Worm (Caenorhabditis elegans) whole organism, L1 larva: ENCODE results near the gene col-184.

Source experiments
- C34B4.2 ChIP-seq: sonication (generic microtip); optimal IDR thresholded peaks from 2 replicates; lab custom pipeline; 2017; ENCODE audit warnings: mild to moderate bottlenecking, missing genetic modification characterization, missing compliant biosample characterization
- F16B12.6 ChIP-seq: fragments of 150-350 bp; optimal IDR thresholded peaks from 2 replicates; lab custom pipeline; 2014; ENCODE audit warnings: missing biosample characterization, missing genetic modification characterization
- Y116A8C.19 ChIP-seq: sonication (generic microtip); optimal IDR thresholded peaks from 2 replicates; lab custom pipeline; 2016; ENCODE audit warnings: missing compliant biosample characterization, missing genetic modification characterization, borderline replicate concordance
- aha-1 ChIP-seq: fragments of 150-350 bp; optimal IDR thresholded peaks from 2 replicates; lab custom pipeline; 2014; ENCODE audit warnings: missing biosample characterization, missing genetic modification characterization
- alr-1 ChIP-seq: fragments of 200-800 bp; sonication (Bioruptor generic); optimal IDR thresholded peaks from 2 replicates; lab custom pipeline; 2018; ENCODE audit warnings: borderline replicate concordance, mild to moderate bottlenecking, missing genetic modification characterization, missing compliant biosample characterization
- aly-2 ChIP-seq: fragments of 150-350 bp; optimal IDR thresholded peaks from 2 replicates; lab custom pipeline; 2014; ENCODE audit warnings: missing biosample characterization, missing genetic modification characterization
- ceh-63 ChIP-seq: fragments of 200-800 bp; sonication (Bioruptor generic); optimal IDR thresholded peaks from 2 replicates; lab custom pipeline; 2018; ENCODE audit warnings: mild to moderate bottlenecking, missing genetic modification characterization, missing compliant biosample characterization
- ceh-82 ChIP-seq, 3 experiments: fragments of 150-350 bp in 1 of 3; sonication (generic microtip) in 2 of 3; optimal IDR thresholded peaks; 2 replicates each; lab custom pipeline; 2014 to 2017; ENCODE audit warnings: missing biosample characterization in 3 of 3, missing genetic modification characterization in 3 of 3
- ceh-88 ChIP-seq: fragments of 200-800 bp; sonication (Bioruptor generic); IDR thresholded peaks from 2 replicates; pipeline ENCODE4 v1.3.6; 2022; ENCODE audit warnings: missing genetic modification characterization, missing compliant biosample characterization
- ces-1 ChIP-seq: fragments of 150-350 bp; optimal IDR thresholded peaks from 2 replicates; lab custom pipeline; 2014; ENCODE audit warnings: missing biosample characterization, missing genetic modification reagents, missing genetic modification characterization
- dpl-1 ChIP-seq, 3 experiments: fragments of 150-350 bp in 2 of 3; sonication (generic microtip) in 1 of 3; optimal IDR thresholded peaks; 2 replicates each; lab custom pipeline; 2014 to 2017; ENCODE audit warnings: missing biosample characterization in 3 of 3, missing genetic modification characterization in 3 of 3, missing genetic modification reagents in 3 of 3
- dsc-1 ChIP-seq: sonication (generic microtip); optimal IDR thresholded peaks from 2 replicates; lab custom pipeline; 2016; ENCODE audit warnings: mild to moderate bottlenecking, missing genetic modification characterization, missing compliant biosample characterization
- efl-3 ChIP-seq: fragments of 200-800 bp; sonication (Bioruptor generic); optimal IDR thresholded peaks from 2 replicates; lab custom pipeline; 2018; ENCODE audit warnings: mild to moderate bottlenecking, missing genetic modification characterization, missing compliant biosample characterization
- egl-13 ChIP-seq: sonication (generic microtip); optimal IDR thresholded peaks from 2 replicates; lab custom pipeline; 2016; ENCODE audit warnings: missing genotype, missing genetic modification reagents, missing genetic modification characterization, missing compliant biosample characterization
- egl-27 ChIP-seq, 2 experiments: fragments of 150-350 bp in 1 of 2; sonication (generic microtip); optimal IDR thresholded peaks; 3 replicates each; lab custom pipeline; 2017 to 2018; ENCODE audit warnings: missing biosample characterization in 2 of 2, missing genetic modification characterization in 2 of 2, missing genetic modification reagents in 2 of 2
- elt-3 ChIP-seq, 6 experiments: fragments of 150-350 bp in 1 of 6; sonication (generic microtip); optimal IDR thresholded peaks; 2 replicates each; lab custom pipeline; 2017 to 2018; ENCODE audit warnings: missing biosample characterization in 6 of 6, missing genetic modification characterization in 6 of 6, inconsistent platforms in 1 of 6
- ets-5 ChIP-seq: fragments of 200-800 bp; sonication (Bioruptor generic); IDR thresholded peaks from 2 replicates; pipeline ENCODE4 v1.3.6; 2022; ENCODE audit warnings: missing genetic modification characterization, missing compliant biosample characterization
- fkh-10 ChIP-seq: sonication (generic microtip); optimal IDR thresholded peaks from 2 replicates; lab custom pipeline; 2017; ENCODE audit warnings: missing biosample characterization, missing genetic modification reagents, missing genetic modification characterization
- fos-1 ChIP-seq: fragments of 150-350 bp; optimal IDR thresholded peaks from 2 replicates; lab custom pipeline; 2014; ENCODE audit warnings: missing biosample characterization, missing genetic modification characterization
- grh-1 ChIP-seq: fragments of 200-800 bp; sonication (Bioruptor generic); IDR thresholded peaks from 2 replicates; pipeline ENCODE4 v1.3.6; 2022; ENCODE audit warnings: missing genetic modification reagents, missing genetic modification characterization, missing compliant biosample characterization
- hlh-17 ChIP-seq: fragments of 200-800 bp; sonication (Bioruptor generic); optimal IDR thresholded peaks from 2 replicates; lab custom pipeline; 2018; ENCODE audit warnings: missing genetic modification characterization, mild to moderate bottlenecking, missing compliant biosample characterization, moderate library complexity, borderline replicate concordance
- isw-1 ChIP-seq: fragments of 200-800 bp; sonication (Bioruptor generic); IDR thresholded peaks from 2 replicates; pipeline ENCODE4 v1.3.6; 2022; ENCODE audit warnings: missing genetic modification characterization, missing compliant biosample characterization
- jun-1 ChIP-seq: fragments of 150-350 bp; optimal IDR thresholded peaks from 2 replicates; lab custom pipeline; 2014; ENCODE audit warnings: missing biosample characterization, missing genetic modification reagents, missing genetic modification characterization
- lin-13 ChIP-seq: fragments of 150-350 bp; optimal IDR thresholded peaks from 2 replicates; lab custom pipeline; 2014; ENCODE audit warnings: missing biosample characterization, missing genetic modification reagents, missing genetic modification characterization
- lin-15B ChIP-seq: fragments of 150-350 bp; sonication (generic microtip); optimal IDR thresholded peaks from 3 replicates; lab custom pipeline; 2014; ENCODE audit warnings: missing biosample characterization, missing genetic modification characterization
- lin-35 ChIP-seq, 2 experiments: fragments of 150-350 bp; optimal IDR thresholded peaks; 2 replicates each; lab custom pipeline; 2014; ENCODE audit warnings: missing biosample characterization in 2 of 2, missing genetic modification characterization in 2 of 2, missing genetic modification reagents in 2 of 2
- lsy-2 ChIP-seq, 2 experiments: fragments of 150-350 bp; optimal IDR thresholded peaks; 2 replicates each; lab custom pipeline; 2014; ENCODE audit warnings: missing biosample characterization in 2 of 2, missing genetic modification characterization in 2 of 2
- mab-9 ChIP-seq: fragments of 200-800 bp; sonication (Bioruptor generic); IDR thresholded peaks from 2 replicates; pipeline ENCODE4 v1.3.6; 2022; ENCODE audit warnings: missing genetic modification reagents, missing genetic modification characterization, missing compliant biosample characterization
- mef-2 ChIP-seq: fragments of 150-350 bp; optimal IDR thresholded peaks from 2 replicates; lab custom pipeline; 2014; ENCODE audit warnings: missing biosample characterization, missing genetic modification characterization
- mep-1 ChIP-seq: fragments of 150-350 bp; optimal IDR thresholded peaks from 2 replicates; lab custom pipeline; 2014; ENCODE audit warnings: missing biosample characterization, missing genetic modification characterization
- nhr-11 ChIP-seq: fragments of 150-350 bp; optimal IDR thresholded peaks from 2 replicates; lab custom pipeline; 2014; ENCODE audit warnings: missing biosample characterization, missing genetic modification characterization
- nhr-12 ChIP-seq: sonication (generic microtip); optimal IDR thresholded peaks from 2 replicates; lab custom pipeline; 2017; ENCODE audit warnings: missing biosample characterization, missing genetic modification characterization
- nhr-19 ChIP-seq: fragments of 200-800 bp; sonication (Bioruptor generic); conservative IDR thresholded peaks from 2 replicates; pipeline ENCODE4 v1.3.6; 2022; ENCODE audit warnings: missing genetic modification characterization, missing compliant biosample characterization
- nhr-20 ChIP-seq: sonication (generic microtip); optimal IDR thresholded peaks from 2 replicates; lab custom pipeline; 2016; ENCODE audit warnings: mild to moderate bottlenecking, missing genetic modification characterization, missing compliant biosample characterization
- nhr-28 ChIP-seq: fragments of 150-350 bp; optimal IDR thresholded peaks from 2 replicates; lab custom pipeline; 2014; ENCODE audit warnings: missing biosample characterization, missing genetic modification characterization
- nhr-76 ChIP-seq: sonication (generic microtip); optimal IDR thresholded peaks from 2 replicates; lab custom pipeline; 2017; ENCODE audit warnings: missing biosample characterization, missing genetic modification characterization
- nhr-85 ChIP-seq: sonication (generic microtip); peaks from one replicate; lab custom pipeline; 2016; ENCODE audit warnings: missing genetic modification characterization, inconsistent platforms, missing compliant biosample characterization
- pax-3 ChIP-seq: fragments of 200-800 bp; sonication (Bioruptor generic); optimal IDR thresholded peaks from 2 replicates; lab custom pipeline; 2018; ENCODE audit warnings: mild to moderate bottlenecking, missing genetic modification characterization, moderate library complexity, missing compliant biosample characterization
- pqm-1 ChIP-seq: sonication (generic microtip); optimal IDR thresholded peaks from 3 replicates; lab custom pipeline; 2017; ENCODE audit warnings: missing biosample characterization, missing genetic modification characterization
- rnt-1 ChIP-seq: sonication (generic microtip); optimal IDR thresholded peaks from 2 replicates; lab custom pipeline; 2016; ENCODE audit warnings: mild to moderate bottlenecking, missing genetic modification characterization, moderate library complexity, missing compliant biosample characterization
- snpc-4 ChIP-seq: fragments of 150-350 bp; optimal IDR thresholded peaks from 2 replicates; lab custom pipeline; 2014; ENCODE audit warnings: missing biosample characterization, missing genetic modification characterization
- sox-4 ChIP-seq: sonication (generic microtip); optimal IDR thresholded peaks from 2 replicates; lab custom pipeline; 2016; ENCODE audit warnings: missing genetic modification characterization, missing compliant biosample characterization
- sptf-1 ChIP-seq: fragments of 150-350 bp; optimal IDR thresholded peaks from 2 replicates; lab custom pipeline; 2014; ENCODE audit warnings: missing biosample characterization, missing genetic modification characterization
- tbx-2 ChIP-seq: sonication (generic microtip); optimal IDR thresholded peaks from 2 replicates; lab custom pipeline; 2016; ENCODE audit warnings: missing genetic modification characterization, missing compliant biosample characterization
- unc-130 ChIP-seq: fragments of 150-350 bp; optimal IDR thresholded peaks from 2 replicates; lab custom pipeline; 2017; ENCODE audit warnings: missing biosample characterization, missing genetic modification characterization, inconsistent platforms
- unc-86 ChIP-seq: sonication (generic microtip); optimal IDR thresholded peaks from 2 replicates; lab custom pipeline; 2016; ENCODE audit warnings: missing genetic modification characterization, missing compliant biosample characterization
- xbp-1 ChIP-seq: sonication (generic microtip); optimal IDR thresholded peaks from 2 replicates; lab custom pipeline; 2016; ENCODE audit warnings: missing genetic modification characterization, missing compliant biosample characterization
- zag-1 ChIP-seq: fragments of 150-350 bp; optimal IDR thresholded peaks from 2 replicates; lab custom pipeline; 2014; ENCODE audit warnings: missing biosample characterization, missing genetic modification characterization
- zip-4 ChIP-seq: fragments of 200-800 bp; sonication (Bioruptor generic); optimal IDR thresholded peaks from 2 replicates; lab custom pipeline; 2018; ENCODE audit warnings: mild to moderate bottlenecking, missing genetic modification characterization, moderate library complexity, missing compliant biosample characterization
- ztf-11 ChIP-seq, 2 experiments: sonication (generic microtip); optimal IDR thresholded peaks; 2 replicates each; lab custom pipeline; 2016 to 2017; ENCODE audit warnings: missing genetic modification characterization in 2 of 2, missing biosample characterization in 1 of 2, missing compliant biosample characterization in 1 of 2
- ztf-4 ChIP-seq: fragments of 150-350 bp; optimal IDR thresholded peaks from 2 replicates; lab custom pipeline; 2014; ENCODE audit warnings: missing biosample characterization, missing genetic modification characterization

The col-184 gene

DNA sequence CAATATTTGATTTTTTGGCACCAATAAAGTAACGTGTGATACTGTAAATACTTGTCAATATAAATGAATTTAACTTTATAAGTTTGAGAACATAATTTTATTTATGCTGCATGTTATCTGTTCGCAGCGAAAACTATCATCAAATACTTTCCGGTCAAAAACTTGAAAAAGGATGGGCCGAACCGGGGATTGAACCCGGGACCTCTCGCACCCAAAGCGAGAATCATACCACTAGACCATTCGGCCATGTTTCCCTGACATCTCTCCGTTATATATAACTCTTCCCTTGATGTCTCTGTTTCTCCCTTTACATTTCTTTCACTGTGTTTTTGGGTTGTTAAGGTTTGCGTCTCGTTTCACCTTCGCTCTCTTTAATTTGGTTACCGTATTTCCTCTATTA is 42.5 kb downstream of the col-184 start (continued):
- TF ChIP-seq ceh-82 (tag; optimal IDR thresholded peaks at IDR 0.05; lab: Kevin White, UChicago) (peak in 2 of 3 experiments; percentile 6 to 46), isw-1 (GFP tag; lab: Robert Waterston, UW) (no peak; the same call in 1 of the 2 replicates), aha-1 (tag; lab: Kevin White, UChicago) (no peak), Y116A8C.19 (tag; lab: Kevin White, UChicago) (no peak), ztf-11 (tag; optimal IDR thresholded peaks at IDR 0.05; lab: Kevin White, UChicago) (peak in 1 of 2 experiments; percentile 32), zip-4 (GFP tag; lab: Kevin White, UChicago) (no peak), dsc-1 (tag; lab: Kevin White, UChicago) (peak; percentile 67), egl-27 (tag; optimal IDR thresholded peaks at IDR 0.05; lab: Kevin White, UChicago) (no peak), mep-1 (peak; percentile 50), rnt-1 (tag; lab: Kevin White, UChicago) (peak; percentile 39), nhr-85 (tag; lab: Kevin White, UChicago) (peak; percentile 62), pqm-1 (no peak), ces-1 (no peak), alr-1 (tag; lab: Kevin White, UChicago) (no peak), sptf-1 (tag; lab: Kevin White, UChicago) (no peak), nhr-19 (GFP tag; lab: Robert Waterston, UW) (peak; percentile 59), nhr-12 (tag; lab: Kevin White, UChicago) (no peak), jun-1 (tag; lab: Kevin White, UChicago) (peak; percentile 22), aly-2 (tag; lab: Kevin White, UChicago) (no peak), lin-13 (no peak), elt-3 (tag; optimal IDR thresholded peaks at IDR 0.05; lab: Kevin White, UChicago) (peak in 2 of 6 experiments; percentile 17 to 25), unc-86 (tag; lab: Kevin White, UChicago) (peak; percentile 34), sox-4 (tag; lab: Kevin White, UChicago) (no peak), grh-1 (GFP tag; lab: Robert Waterston, UW) (no peak), egl-13 (no peak), zag-1 (tag; lab: Kevin White, UChicago) (no peak), dpl-1 (GFP tag; optimal IDR thresholded peaks at IDR 0.05; lab: Kevin White, UChicago) (peak in 1 of 3 experiments; percentile 19), nhr-11 (no peak), C34B4.2 (tag; lab: Kevin White, UChicago) (no peak), unc-130 (tag; lab: Kevin White, UChicago) (no peak), hlh-17 (no peak), lin-15B (tag; lab: Kevin White, UChicago) (no peak), pax-3 (peak; percentile 5), nhr-76 (tag; lab: Kevin White, UChicago) (no peak), ztf-4 (tag; lab: Kevin White, UChicago) (no peak)

DNA sequence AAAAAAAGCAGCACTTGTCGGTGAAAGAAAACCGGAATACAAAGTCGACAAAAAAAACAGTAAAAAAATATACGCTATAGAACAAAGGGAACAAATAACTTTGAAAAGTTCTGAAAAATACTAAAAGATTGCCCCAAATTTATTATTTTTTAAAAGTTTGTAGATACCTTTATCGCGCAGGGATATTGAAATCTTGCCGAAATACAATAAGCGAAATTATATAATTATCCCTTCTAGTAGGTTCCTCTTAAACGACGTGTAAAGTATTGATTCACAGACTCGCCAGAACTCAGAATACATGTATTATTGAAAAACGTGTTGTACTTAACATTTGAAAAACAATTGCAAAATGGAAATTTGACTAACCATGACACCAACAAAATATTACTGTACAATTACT is 45.1 kb downstream of the col-184 start:
- peak; percentile 38 to 46 (median 40) for TF ChIP-seq dpl-1 (GFP tag; optimal IDR thresholded peaks at IDR 0.05; lab: Kevin White, UChicago)
- TF ChIP-seq efl-3 (GFP tag; lab: Kevin White, UChicago), result peak; percentile 63
- TF ChIP-seq mep-1, result peak; percentile 94
- TF ChIP-seq tbx-2 (tag; lab: Kevin White, UChicago), result peak; percentile 91
- TF ChIP-seq fkh-10 (GFP tag; lab: Kevin White, UChicago), result peak; percentile 95
- TF ChIP-seq snpc-4 (tag; lab: Kevin White, UChicago), result peak; percentile 81
- peak; percentile 79 for TF ChIP-seq pqm-1
- TF ChIP-seq nhr-28 (tag; lab: Kevin White, UChicago), result no peak
- TF ChIP-seq nhr-20 (tag; lab: Kevin White, UChicago), result peak; percentile 91
- peak; percentile 44 to 83 for TF ChIP-seq lin-35 (GFP tag; optimal IDR thresholded peaks at IDR 0.05; lab: Kevin White, UChicago)
- TF ChIP-seq ceh-88 (GFP tag; lab: Robert Waterston, UW), result peak; percentile 80
- TF ChIP-seq fos-1 (tag; lab: Kevin White, UChicago), result peak; percentile 93
- TF ChIP-seq ceh-63 (GFP tag; lab: Kevin White, UChicago), result no peak
- peak; percentile 83 for TF ChIP-seq mab-9 (GFP tag; lab: Robert Waterston, UW)
- peak; percentile 61 for TF ChIP-seq mef-2 (tag; lab: Kevin White, UChicago)
- no peak for TF ChIP-seq aha-1 (tag; lab: Kevin White, UChicago)
- no peak for TF ChIP-seq F16B12.6
- TF ChIP-seq zip-4 (GFP tag; lab: Kevin White, UChicago), result peak; percentile 91
- TF ChIP-seq lsy-2 (tag; optimal IDR thresholded peaks at IDR 0.05; lab: Kevin White, UChicago), result peak; percentile 88
- no peak for TF ChIP-seq nhr-76 (tag; lab: Kevin White, UChicago)
- TF ChIP-seq ets-5 (GFP tag; lab: Robert Waterston, UW), result no peak
- TF ChIP-seq lin-13, result peak; percentile 77
- no peak for TF ChIP-seq nhr-12 (tag; lab: Kevin White, UChicago)
- TF ChIP-seq unc-86 (tag; lab: Kevin White, UChicago), result peak; percentile 75
- no peak for TF ChIP-seq alr-1 (tag; lab: Kevin White, UChicago)
- peak; percentile 64 for TF ChIP-seq isw-1 (GFP tag; lab: Robert Waterston, UW)
- TF ChIP-seq pax-3, result peak; percentile 63
- peak; percentile 89 for TF ChIP-seq xbp-1 (tag; lab: Kevin White, UChicago)
